Fruit fly (Drosophila melanogaster): ENCODE results near the gene Acox3.

The Acox3 gene

DNA sequence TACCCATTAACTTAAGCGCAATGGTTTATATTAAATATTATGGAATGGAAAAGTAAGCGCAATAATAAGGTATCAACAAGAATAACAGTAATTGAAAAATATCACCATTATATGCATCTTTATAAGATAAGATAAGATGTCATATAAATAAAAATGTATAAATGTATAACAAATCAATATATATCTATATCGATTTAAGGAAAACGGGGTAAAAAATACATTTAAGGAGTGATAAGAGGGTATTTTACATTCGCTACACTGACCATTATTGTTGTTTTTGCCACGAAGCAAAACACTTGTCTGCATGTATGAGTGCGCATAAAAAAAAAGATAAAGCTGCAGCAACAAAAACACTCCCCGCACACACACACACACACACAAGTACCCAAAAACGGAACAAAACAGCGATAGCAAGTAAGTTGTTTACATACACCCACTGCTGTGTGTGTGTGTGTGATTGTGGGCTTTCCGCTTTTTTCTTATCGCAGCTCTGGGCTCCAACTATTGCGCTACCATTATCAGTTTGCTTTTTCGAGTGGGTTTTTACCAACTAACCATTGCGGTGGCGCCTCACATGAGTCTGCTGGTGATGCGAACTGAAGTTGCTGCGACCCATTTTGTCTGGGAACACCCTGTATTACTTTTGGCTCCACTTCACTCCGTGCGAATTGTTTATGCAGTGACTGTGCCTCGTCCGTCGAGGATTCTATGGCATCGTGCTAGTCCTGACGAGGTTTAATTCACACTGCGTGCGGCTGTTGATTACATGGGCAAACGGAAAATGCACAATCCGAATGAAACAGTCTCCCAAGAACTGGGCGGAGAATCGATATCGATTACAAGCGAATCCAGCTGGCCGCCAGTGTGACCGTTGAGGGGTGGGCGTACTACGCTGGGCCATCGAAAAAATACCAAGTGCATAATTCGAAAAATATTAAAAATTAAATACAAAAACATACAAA, 25.2 kb upstream of the Acox3 start, which contains the start of gene mmy (continued):
- TF ChIP-seq CG9215 (GFP tag; IDR thresholded peaks at IDR 0.05) (0 out of 2 replicates have a peak, but pooled peaks have one; percentile 5), Lhr (GFP tag; optimal IDR thresholded peaks at IDR 0.05) (no peak), hb (GFP tag; IDR thresholded peaks at IDR 0.05; ENCODE audit: partially characterized antibody) (no peak)

DNA sequence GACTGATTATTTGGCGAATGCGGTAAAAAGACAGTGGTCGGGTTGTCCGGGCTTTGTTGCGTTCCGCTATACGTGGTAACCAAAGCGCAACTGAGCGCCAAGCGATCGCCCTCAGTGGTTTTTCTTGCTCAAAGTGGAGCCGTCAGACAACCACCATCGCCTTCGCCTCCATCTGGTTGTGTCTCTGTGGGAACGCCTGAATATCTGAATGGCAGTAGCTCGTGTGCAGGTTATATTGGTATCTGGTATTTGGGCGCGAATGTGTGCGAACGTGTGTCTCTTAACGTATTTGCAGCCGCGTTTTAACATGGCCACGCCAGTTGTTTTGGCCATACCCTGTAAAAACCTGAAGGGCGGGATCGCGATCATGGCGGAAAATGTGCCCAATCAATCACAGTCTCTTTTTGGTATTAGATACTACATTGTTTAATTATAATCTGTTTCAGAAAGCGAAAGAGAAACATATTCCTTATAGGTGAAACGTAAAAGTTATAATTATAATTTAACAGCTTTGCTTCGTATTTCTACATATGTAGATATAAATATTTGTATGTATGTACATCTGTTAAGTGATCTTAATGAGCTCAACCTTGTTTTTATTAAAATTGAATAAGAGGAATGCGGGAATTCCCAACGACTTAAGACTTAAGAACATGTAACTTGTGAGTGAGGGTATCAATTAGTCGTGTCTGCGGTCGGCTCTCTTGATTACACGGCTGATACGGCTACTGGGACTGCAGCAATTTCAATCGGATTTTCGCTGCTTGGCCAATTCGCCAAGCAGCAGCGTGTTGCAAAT, 24.0 kb upstream of the Acox3 start:
- no peak for TF ChIP-seq cas (GFP tag; IDR thresholded peaks at IDR 0.05)
- TF ChIP-seq sob (GFP tag; IDR thresholded peaks at IDR 0.05), result 0 out of 2 replicates have a peak, but pooled peaks have one; percentile 5
- TF ChIP-seq CG15269 (tag; optimal IDR thresholded peaks at IDR 0.05), result peak; percentile 47
- no peak for TF ChIP-seq nerfin-2 (GFP tag; IDR thresholded peaks at IDR 0.05; ENCODE audit: partially characterized antibody)
- TF ChIP-seq CG30403 (GFP tag; optimal IDR thresholded peaks at IDR 0.05), result peak; percentile 36
- TF ChIP-seq mirr (GFP tag; optimal IDR thresholded peaks at IDR 0.05), result peak; percentile 36
- peak; percentile 39 for TF ChIP-seq grau (tag; optimal IDR thresholded peaks at IDR 0.05)
- peak; percentile 49 for TF ChIP-seq row (GFP tag; IDR thresholded peaks at IDR 0.05)
- TF ChIP-seq ttk (GFP tag; IDR thresholded peaks at IDR 0.05), result 0 out of 2 replicates have a peak, but pooled peaks have one; percentile 4
- TF ChIP-seq CG16815 (GFP tag; optimal IDR thresholded peaks at IDR 0.05), result no peak
- no peak for TF ChIP-seq hth (optimal IDR thresholded peaks at IDR 0.05)
- TF ChIP-seq CoRest (tag; optimal IDR thresholded peaks at IDR 0.05), result peak; percentile 33
- peak; percentile 18 for TF ChIP-seq PHDP (tag; optimal IDR thresholded peaks at IDR 0.05)
- TF ChIP-seq gem (tag; optimal IDR thresholded peaks at IDR 0.05), result peak; percentile 55
- TF ChIP-seq CG2712 (tag; optimal IDR thresholded peaks at IDR 0.05), result peak; percentile 35
- TF ChIP-seq CG2678 (tag; optimal IDR thresholded peaks at IDR 0.05), result peak; percentile 60
- peak; percentile 1 for TF ChIP-seq CG17359 (tag; optimal IDR thresholded peaks at IDR 0.05)
- TF ChIP-seq bcd (GFP tag; optimal IDR thresholded peaks at IDR 0.05), result peak; percentile 38
- peak; percentile 27 for TF ChIP-seq Oli (tag; optimal IDR thresholded peaks at IDR 0.05)
- TF ChIP-seq CG11504 (tag; optimal IDR thresholded peaks at IDR 0.05), result peak; percentile 51
- no peak for TF ChIP-seq CG17186 (GFP tag; optimal IDR thresholded peaks at IDR 0.05)
- TF ChIP-seq CG18476 (GFP tag; optimal IDR thresholded peaks at IDR 0.05), result peak; percentile 40
- TF ChIP-seq CG12071 (GFP tag; optimal IDR thresholded peaks at IDR 0.05), result no peak
- no peak for TF ChIP-seq tgo (GFP tag; IDR thresholded peaks at IDR 0.05)
- 0 out of 2 replicates have a peak, but pooled peaks have one; percentile 27 for TF ChIP-seq esg (GFP tag; conservative IDR thresholded peaks at IDR 0.05)
- no peak for TF ChIP-seq crc (GFP tag; optimal IDR thresholded peaks at IDR 0.05)
- TF ChIP-seq dmrt99B (tag; optimal IDR thresholded peaks at IDR 0.05), result peak; percentile 55
- peak; percentile 10 for TF ChIP-seq CG18599 (GFP tag; optimal IDR thresholded peaks at IDR 0.05)
- peak; percentile 29 for TF ChIP-seq CG12659 (GFP tag; optimal IDR thresholded peaks at IDR 0.05)
- 0 out of 2 replicates have a peak, but pooled peaks have one; percentile 18 for TF ChIP-seq seq (GFP tag; IDR thresholded peaks at IDR 0.05)
- peak; percentile 5 for TF ChIP-seq unpg (GFP tag; optimal IDR thresholded peaks at IDR 0.05)
- TF ChIP-seq CG7786 (GFP tag; optimal IDR thresholded peaks at IDR 0.05), result no peak
- no peak for TF ChIP-seq CG9727 (GFP tag; optimal IDR thresholded peaks at IDR 0.05)
- no peak for TF ChIP-seq lov (optimal IDR thresholded peaks at IDR 0.05)
- TF ChIP-seq lov (GFP tag; IDR thresholded peaks at IDR 0.05), result 0 out of 3 replicates have a peak, but pooled peaks have one; percentile 24
- TF ChIP-seq abd-A (tag; optimal IDR thresholded peaks at IDR 0.05), result peak; percentile 27
- TF ChIP-seq Meics (GFP tag; optimal IDR thresholded peaks at IDR 0.05), result peak; percentile 50
- TF ChIP-seq Mes4 (GFP tag; optimal IDR thresholded peaks at IDR 0.05), result no peak
- 0 out of 2 replicates have a peak, but pooled peaks have one; percentile 14 for TF ChIP-seq lmd (GFP tag; IDR thresholded peaks at IDR 0.05)
- 0 out of 3 replicates have a peak, but pooled peaks have one; percentile 25 for TF ChIP-seq Opbp (GFP tag; IDR thresholded peaks at IDR 0.05; ENCODE audit: partially characterized antibody)
- no peak for TF ChIP-seq da (GFP tag; optimal IDR thresholded peaks at IDR 0.05)

All from whole organism, embryonic.